Worm (Caenorhabditis elegans) whole organism, midembryonic: ENCODE results near the gene cTel55X.1.

ENCODE experiments used
- cog-1 ChIP-seq: sonication (generic microtip); optimal IDR thresholded peaks from 2 replicates; lab custom pipeline; 2016; ENCODE audit warnings: missing genetic modification characterization, missing compliant biosample characterization
- klf-2 ChIP-seq: fragments of 200-800 bp; sonication (Bioruptor generic); conservative IDR thresholded peaks from 2 replicates; pipeline ENCODE4 v1.3.6; 2022; ENCODE audit warnings: missing genetic modification reagents, missing genetic modification characterization, missing compliant biosample characterization
- ref-1 ChIP-seq: fragments of 200-800 bp; sonication (Bioruptor generic); conservative IDR thresholded peaks from 2 replicates; pipeline ENCODE4 v1.3.6; 2022; ENCODE audit warnings: missing genetic modification reagents, missing genetic modification characterization, missing compliant biosample characterization
- tab-1 ChIP-seq: fragments of 200-800 bp; sonication (Bioruptor generic); IDR thresholded peaks from 2 replicates; pipeline ENCODE4 v1.3.6; 2022; ENCODE audit warnings: missing genetic modification characterization, missing compliant biosample characterization
- ztf-23 ChIP-seq: fragments of 200-800 bp; sonication (Bioruptor generic); IDR thresholded peaks from 2 replicates; pipeline ENCODE4 v1.3.6; 2022; ENCODE audit warnings: missing genetic modification reagents, missing genetic modification characterization, missing compliant biosample characterization
- ztf-29 ChIP-seq: fragments of 200-800 bp; sonication (Bioruptor generic); IDR thresholded peaks from 2 replicates; pipeline ENCODE4 v1.3.6; 2022; ENCODE audit warnings: missing genetic modification reagents, missing genetic modification characterization, missing compliant biosample characterization

ce11 chrX:17694669-17695282 lies 20.0 kb upstream of the cTel55X.1 start, which contains the start of gene cgt-2:
- no peak for TF ChIP-seq ztf-23 (GFP tag; lab: Robert Waterston, UW)
- TF ChIP-seq ztf-29 (GFP tag; lab: Robert Waterston, UW) = no peak
- no peak for TF ChIP-seq ref-1 (GFP tag; lab: Robert Waterston, UW)
- no peak for TF ChIP-seq klf-2
- TF ChIP-seq tab-1 (GFP tag; lab: Robert Waterston, UW) = no peak
- no peak for TF ChIP-seq cog-1 (tag; lab: Kevin White, UChicago)
